Worm (Caenorhabditis elegans) whole organism, young adult: Measurements from ENCODE around the gene irld-51.

Experiments used
- B0261.1 ChIP-seq: sonication (generic microtip); optimal IDR thresholded peaks from 2 replicates; lab custom pipeline; 2016; ENCODE audit warnings: mild to moderate bottlenecking, missing genetic modification characterization, moderate library complexity, missing compliant biosample characterization
- B0336.3 ChIP-seq: fragments of 200-800 bp; sonication (Bioruptor generic); IDR thresholded peaks from 2 replicates; pipeline ENCODE4 v1.3.6; 2022; ENCODE audit warnings: missing genetic modification characterization, missing compliant biosample characterization
- C06A6.2 ChIP-seq: fragments of 200-800 bp; sonication (Bioruptor generic); conservative IDR thresholded peaks from 2 replicates; pipeline ENCODE4 v1.3.6; 2022; ENCODE audit warnings: missing genetic modification characterization, missing compliant biosample characterization
- F23B12.7 ChIP-seq: sonication (generic microtip); optimal IDR thresholded peaks from 2 replicates; lab custom pipeline; 2017; ENCODE audit warnings: missing genetic modification characterization, mild to moderate bottlenecking, missing compliant biosample characterization, antibody characterized with exemption, moderate library complexity; ENCODE audit not compliant: insufficient read depth
- F52B5.7 ChIP-seq: sonication (generic microtip); optimal IDR thresholded peaks from 2 replicates; lab custom pipeline; 2016; ENCODE audit warnings: mild to moderate bottlenecking, missing genetic modification characterization, missing compliant biosample characterization
- F55B11.4 ChIP-seq: sonication (generic microtip); optimal IDR thresholded peaks from 2 replicates; lab custom pipeline; 2016; ENCODE audit warnings: missing compliant biosample characterization, missing genetic modification characterization, borderline replicate concordance; ENCODE audit not compliant: insufficient read depth
- F57A8.1 ChIP-seq: fragments of 200-800 bp; sonication (Bioruptor generic); optimal IDR thresholded peaks from 2 replicates; lab custom pipeline; 2018; ENCODE audit warnings: mild to moderate bottlenecking, missing genetic modification characterization, moderate library complexity, missing compliant biosample characterization
- K11D2.4 ChIP-seq: fragments of 200-800 bp; sonication (Bioruptor generic); IDR thresholded peaks from 2 replicates; pipeline ENCODE4 v1.3.6; 2022; ENCODE audit warnings: missing genetic modification reagents, missing genetic modification characterization, missing compliant biosample characterization
- T26A5.8 ChIP-seq: sonication (generic microtip); optimal IDR thresholded peaks from 2 replicates; lab custom pipeline; 2016; ENCODE audit warnings: missing genetic modification characterization, missing compliant biosample characterization
- Y53F4B.3 ChIP-seq: fragments of 200-800 bp; sonication (Bioruptor generic); IDR thresholded peaks from 2 replicates; pipeline ENCODE4 v1.3.6; 2022; ENCODE audit warnings: missing genetic modification reagents, missing genetic modification characterization, missing compliant biosample characterization
- Y53G8AR.9 ChIP-seq: fragments of 200-800 bp; sonication (Bioruptor generic); conservative IDR thresholded peaks from 2 replicates; pipeline ENCODE4 v1.3.6; 2022; ENCODE audit warnings: missing genetic modification reagents, missing genetic modification characterization, missing compliant biosample characterization
- Y95B8A.8 ChIP-seq: fragments of 200-800 bp; sonication (Bioruptor generic); IDR thresholded peaks from 2 replicates; pipeline ENCODE4 v1.3.6; 2022; ENCODE audit warnings: missing genetic modification reagents, missing genetic modification characterization, missing compliant biosample characterization
- aptf-3 ChIP-seq: fragments of 200-800 bp; sonication (Bioruptor generic); IDR thresholded peaks from 2 replicates; pipeline ENCODE4 v1.3.6; 2022; ENCODE audit warnings: missing genetic modification characterization, missing compliant biosample characterization
- attf-6 ChIP-seq: fragments of 200-800 bp; sonication (Bioruptor generic); IDR thresholded peaks from 2 replicates; pipeline ENCODE4 v1.3.6; 2022; ENCODE audit warnings: missing genetic modification reagents, missing genetic modification characterization, missing compliant biosample characterization
- ccch-3 ChIP-seq: fragments of 200-800 bp; sonication (Bioruptor generic); optimal IDR thresholded peaks from 2 replicates; lab custom pipeline; 2018; ENCODE audit warnings: mild to moderate bottlenecking, missing genetic modification characterization, missing compliant biosample characterization
- ceh-40 ChIP-seq: fragments of 200-800 bp; sonication (Bioruptor generic); IDR thresholded peaks from 2 replicates; pipeline ENCODE4 v1.3.6; 2022; ENCODE audit warnings: missing genetic modification characterization, missing compliant biosample characterization
- ceh-58 ChIP-seq: fragments of 200-800 bp; sonication (Bioruptor generic); IDR thresholded peaks from 2 replicates; pipeline ENCODE4 v1.3.6; 2022; ENCODE audit warnings: missing genetic modification characterization, missing compliant biosample characterization
- dpff-1 ChIP-seq: sonication (generic microtip); optimal IDR thresholded peaks from 2 replicates; lab custom pipeline; 2017; ENCODE audit warnings: mild to moderate bottlenecking, missing genetic modification characterization, missing compliant biosample characterization
- efl-1 ChIP-seq: fragments of 150-350 bp; optimal IDR thresholded peaks from 2 replicates; lab custom pipeline; 2014; ENCODE audit warnings: missing biosample characterization, missing genetic modification reagents, missing genetic modification characterization
- egrh-3 ChIP-seq: fragments of 200-800 bp; sonication (Bioruptor generic); IDR thresholded peaks from 2 replicates; pipeline ENCODE4 v1.3.6; 2022; ENCODE audit warnings: missing genetic modification reagents, missing genetic modification characterization, missing compliant biosample characterization
- fkh-3 ChIP-seq: sonication (generic microtip); optimal IDR thresholded peaks from 2 replicates; lab custom pipeline; 2016; ENCODE audit warnings: mild to moderate bottlenecking, missing genetic modification characterization, missing compliant biosample characterization
- gei-17 ChIP-seq: fragments of 200-800 bp; sonication (Bioruptor generic); optimal IDR thresholded peaks from 2 replicates; lab custom pipeline; 2018; ENCODE audit warnings: mild to moderate bottlenecking, missing genetic modification characterization, missing compliant biosample characterization
- hmg-1.2 ChIP-seq: fragments of 200-800 bp; sonication (Bioruptor generic); IDR thresholded peaks from 2 replicates; pipeline ENCODE4 v1.3.6; 2022; ENCODE audit warnings: missing genetic modification reagents, missing genetic modification characterization, missing compliant biosample characterization
- hrde-1 ChIP-seq: sonication (generic microtip); optimal IDR thresholded peaks from 2 replicates; lab custom pipeline; 2016; ENCODE audit warnings: missing genetic modification characterization, mild to moderate bottlenecking, missing compliant biosample characterization, moderate library complexity, missing genotype, missing genetic modification reagents, borderline replicate concordance
- hsf-1 ChIP-seq: fragments of 200-800 bp; sonication (Bioruptor generic); IDR thresholded peaks from 2 replicates; pipeline ENCODE4 v1.3.6; 2022; ENCODE audit warnings: missing genetic modification reagents, missing genetic modification characterization, missing compliant biosample characterization
- lin-35 ChIP-seq, 3 experiments: fragments of 150-350 bp in 2 of 3; sonication (generic microtip) in 1 of 3; optimal IDR thresholded peaks; 2 replicates each; lab custom pipeline; 2014 to 2018; ENCODE audit warnings: missing biosample characterization in 3 of 3, missing genetic modification characterization in 3 of 3, missing genetic modification reagents in 3 of 3
- madf-3 ChIP-seq: fragments of 200-800 bp; sonication (Bioruptor generic); IDR thresholded peaks from 2 replicates; pipeline ENCODE4 v1.3.6; 2022; ENCODE audit warnings: missing genetic modification reagents, missing genetic modification characterization, missing compliant biosample characterization
- mcd-1 ChIP-seq: fragments of 200-800 bp; sonication (Bioruptor generic); IDR thresholded peaks from 2 replicates; pipeline ENCODE4 v1.3.6; 2022; ENCODE audit warnings: missing genetic modification reagents, missing genetic modification characterization, missing compliant biosample characterization
- nhr-80 ChIP-seq: sonication (generic microtip); optimal IDR thresholded peaks from 2 replicates; lab custom pipeline; 2016; ENCODE audit warnings: missing genetic modification characterization, missing compliant biosample characterization
- pbrm-1 ChIP-seq: fragments of 200-800 bp; sonication (Bioruptor generic); IDR thresholded peaks from 2 replicates; pipeline ENCODE4 v1.3.6; 2022; ENCODE audit warnings: missing genetic modification reagents, missing genetic modification characterization, missing compliant biosample characterization
- repo-1 ChIP-seq: sonication (generic microtip); optimal IDR thresholded peaks from 2 replicates; lab custom pipeline; 2017; ENCODE audit warnings: mild to moderate bottlenecking, missing genetic modification characterization, missing compliant biosample characterization
- snpc-1.1 ChIP-seq: sonication (generic microtip); optimal IDR thresholded peaks from 2 replicates; lab custom pipeline; 2017; ENCODE audit warnings: missing genetic modification characterization, mild to moderate bottlenecking, missing compliant biosample characterization, antibody characterized with exemption, moderate library complexity, missing genotype, missing genetic modification reagents; ENCODE audit not compliant: insufficient read depth
- snpc-1.3 ChIP-seq: sonication (generic microtip); optimal IDR thresholded peaks from 2 replicates; lab custom pipeline; 2017; ENCODE audit warnings: missing genetic modification characterization, mild to moderate bottlenecking, missing compliant biosample characterization, antibody characterized with exemption, moderate library complexity, missing genotype, missing genetic modification reagents; ENCODE audit not compliant: insufficient read depth
- somi-1 ChIP-seq: fragments of 200-800 bp; sonication (Bioruptor generic); optimal IDR thresholded peaks from 2 replicates; lab custom pipeline; 2018; ENCODE audit warnings: mild to moderate bottlenecking, missing genetic modification characterization, missing compliant biosample characterization
- tbp1 ChIP-seq: fragments of 200-800 bp; sonication (Bioruptor generic); optimal IDR thresholded peaks from 2 replicates; lab custom pipeline; 2018; ENCODE audit warnings: mild to moderate bottlenecking, missing genetic modification characterization, missing compliant biosample characterization
- unc-130 ChIP-seq: sonication (generic microtip); optimal IDR thresholded peaks from 2 replicates; lab custom pipeline; 2016; ENCODE audit warnings: missing genetic modification reagents, missing genetic modification characterization, missing compliant biosample characterization
- unc-62 ChIP-seq: fragments of 150-350 bp; optimal IDR thresholded peaks from 2 replicates; lab custom pipeline; 2014; ENCODE audit warnings: missing biosample characterization, missing genetic modification reagents, missing genetic modification characterization
- zfh-2 ChIP-seq: fragments of 200-800 bp; sonication (Bioruptor generic); conservative IDR thresholded peaks from 2 replicates; pipeline ENCODE4 v1.3.6; 2022; ENCODE audit warnings: missing genetic modification reagents, missing genetic modification characterization, missing compliant biosample characterization
- ztf-6 ChIP-seq: fragments of 200-800 bp; sonication (Bioruptor generic); IDR thresholded peaks from 2 replicates; pipeline ENCODE4 v1.3.6; 2022; ENCODE audit warnings: missing genetic modification reagents, missing genetic modification characterization, missing compliant biosample characterization

The irld-51 gene

DNA sequence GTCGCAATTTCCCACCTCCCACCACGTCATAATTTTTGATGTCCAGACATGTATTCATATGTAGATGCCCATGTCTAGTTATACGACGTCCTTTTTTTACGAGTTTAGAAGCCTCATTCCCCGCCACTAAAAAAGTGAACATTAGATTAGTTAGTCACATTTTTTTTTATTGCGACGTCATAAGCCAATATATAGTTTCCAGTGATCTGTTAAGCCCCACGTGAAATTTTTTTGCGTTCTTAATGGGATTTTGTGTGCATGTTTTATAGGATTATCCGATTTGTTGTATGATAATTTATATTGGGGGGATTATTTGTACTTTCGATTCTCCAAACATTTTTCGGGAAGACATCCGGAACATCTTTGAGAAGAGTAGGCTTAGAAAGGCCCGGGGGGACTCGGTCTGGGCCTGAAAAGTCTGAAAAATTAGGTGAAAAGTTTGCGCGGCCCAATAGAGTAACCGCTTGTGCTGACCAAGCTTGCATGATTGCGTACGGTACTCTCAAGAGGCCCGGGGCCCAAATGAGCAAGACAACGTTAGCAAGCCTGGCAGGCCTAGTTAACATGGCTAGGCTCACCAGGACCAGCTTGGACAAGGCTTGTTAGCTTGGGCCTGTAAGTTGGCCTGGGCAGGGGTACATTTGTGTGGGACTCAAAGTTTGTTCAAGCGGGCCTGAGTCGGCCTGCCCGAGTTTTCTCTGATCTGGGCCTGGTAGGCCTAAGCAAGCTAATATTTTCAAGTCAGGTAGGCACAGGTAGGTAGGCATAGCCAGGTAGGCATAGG lies 12.9 kb upstream of the irld-51 start:
- TF ChIP-seq zfh-2 (GFP tag; lab: Robert Waterston, UW) (peak; percentile 50; the same call in 1 of the 2 replicates), tbp1 (GFP tag; lab: Kevin White, UChicago) (no peak)

DNA sequence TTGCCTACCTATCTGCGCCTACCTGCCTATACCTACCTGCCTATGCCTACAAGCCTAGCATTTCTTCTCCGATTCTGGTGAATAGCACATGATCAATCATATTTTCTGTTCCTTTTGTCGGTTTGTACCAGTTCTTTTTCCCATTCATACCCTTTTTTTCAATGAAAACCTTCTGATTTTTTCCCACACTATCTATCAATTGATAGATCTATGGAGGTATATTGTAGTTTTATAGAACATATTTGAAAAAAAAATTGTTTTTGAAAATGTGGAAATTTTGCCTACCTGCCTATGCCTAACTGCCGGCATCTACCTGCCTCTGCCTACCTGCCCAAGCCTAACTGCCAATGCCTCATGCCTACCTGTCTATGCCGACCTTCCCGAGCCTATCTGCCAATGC lies 11.1 kb upstream of the irld-51 start:
- TF ChIP-seq ccch-3 (no peak), F57A8.1 (GFP tag; lab: Kevin White, UChicago) (no peak), zfh-2 (GFP tag; lab: Robert Waterston, UW) (0 out of 2 replicates have a peak, but pooled peaks have one; percentile 15)

DNA sequence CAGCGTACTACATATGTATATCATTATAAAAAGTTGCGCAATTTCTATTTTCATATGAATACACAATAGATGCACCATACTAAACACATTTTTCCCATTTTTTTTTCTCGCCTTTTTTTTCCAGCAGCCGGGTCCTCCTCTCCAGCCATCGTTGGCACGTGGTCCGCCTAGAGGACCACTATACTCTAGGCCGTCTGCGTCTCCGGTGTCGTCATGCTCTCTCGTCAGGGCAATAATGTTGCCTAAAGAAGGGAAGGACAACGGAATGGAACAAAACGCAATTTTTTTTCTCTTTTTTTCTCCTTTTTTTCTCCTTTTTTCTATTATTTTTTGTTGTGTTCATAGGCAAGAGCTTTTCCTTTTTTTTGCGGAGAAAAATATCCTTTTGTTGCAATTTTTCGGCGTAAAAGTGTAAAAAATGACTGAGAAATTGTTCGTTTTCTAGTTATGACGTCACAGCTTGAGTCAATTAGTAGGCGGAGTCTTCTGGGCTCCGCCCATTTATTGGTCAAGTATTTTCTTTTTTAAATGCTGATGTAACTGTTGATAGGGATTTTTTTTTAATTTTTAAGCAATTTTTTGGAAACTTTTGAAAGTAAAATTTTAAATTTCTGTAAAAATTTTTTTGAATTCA lies 10.1 kb upstream of the irld-51 start:
- TF ChIP-seq fkh-3 (no peak), Y95B8A.8 (GFP tag; lab: Robert Waterston, UW) (no peak), hmg-1.2 (peak; percentile 40; the same call in 1 of the 2 replicates), egrh-3 (GFP tag; lab: Robert Waterston, UW) (no peak), mcd-1 (0 out of 2 replicates have a peak, but pooled peaks have one; percentile 8), dpff-1 (tag; lab: Kevin White, UChicago) (no peak), ztf-6 (GFP tag; lab: Robert Waterston, UW) (no peak), pbrm-1 (GFP tag; lab: Robert Waterston, UW) (no peak), Y53G8AR.9 (GFP tag; lab: Robert Waterston, UW) (no peak), unc-62 (GFP tag; lab: Kevin White, UChicago) (no peak), zfh-2 (GFP tag; lab: Robert Waterston, UW) (peak; percentile 76), madf-3 (GFP tag; lab: Robert Waterston, UW) (no peak), nhr-80 (tag; lab: Kevin White, UChicago) (no peak), unc-130 (GFP tag; lab: Kevin White, UChicago) (no peak)

DNA sequence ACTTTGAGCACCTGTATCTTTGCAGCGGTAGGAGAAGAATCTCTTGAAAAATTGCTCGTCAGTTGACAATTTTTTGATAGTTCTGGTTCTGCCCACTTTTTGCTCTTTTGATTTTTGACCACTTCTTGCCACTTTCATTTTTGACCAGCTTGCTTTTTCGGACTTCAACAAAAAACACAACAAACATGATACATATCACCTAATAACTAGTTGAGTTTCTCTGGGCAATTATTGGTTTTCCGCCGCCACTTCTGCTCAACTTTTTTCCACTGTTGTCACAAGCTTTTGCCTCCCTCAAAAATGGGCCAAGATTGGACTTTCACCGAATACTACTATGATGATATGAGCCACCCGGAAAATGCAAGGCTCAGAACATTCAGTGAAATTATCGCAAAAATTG lies 5.8 kb upstream of the irld-51 start, which contains the start of gene srw-60:
srw-60 (plus strand) TSS at position 301 of the 400 bp plus-strand sequence.
- TF ChIP-seq repo-1 (tag; lab: Kevin White, UChicago) (no peak), K11D2.4 (GFP tag; lab: Robert Waterston, UW) (no peak), F55B11.4 (no peak), hrde-1 (tag; lab: Kevin White, UChicago) (no peak), Y53F4B.3 (GFP tag; lab: Robert Waterston, UW) (no peak), ceh-58 (GFP tag; lab: Robert Waterston, UW) (0 out of 2 replicates have a peak, but pooled peaks have one; percentile 23)
- TF ChIP-seq, all 124 proteins: peak for 1

DNA sequence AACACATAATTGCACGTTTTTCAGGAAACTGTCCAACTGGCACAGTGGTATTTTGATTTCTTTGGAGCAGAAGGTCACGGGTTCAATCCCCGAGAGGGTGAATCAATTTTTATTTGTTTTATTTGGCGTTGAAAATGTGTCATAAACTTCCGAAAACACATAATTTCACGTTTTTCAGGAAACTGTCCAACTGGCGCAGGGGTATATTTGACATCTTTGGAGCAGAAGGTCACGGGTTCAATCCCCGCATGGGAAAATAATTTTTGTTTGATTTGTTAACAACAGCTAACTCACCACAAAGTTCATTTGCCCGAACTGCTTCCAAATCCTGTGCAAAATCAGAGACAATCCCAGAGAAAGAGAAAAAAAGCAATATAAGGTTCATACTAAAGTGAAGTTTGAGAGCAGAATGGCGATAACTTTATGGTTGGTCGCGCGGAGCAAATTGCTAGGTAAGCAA lies 3.2 kb upstream of the irld-51 start, which contains the start of gene irld-48:
irld-48 (plus strand) TSS at position 410 of the 460 bp plus-strand sequence.
- no peak for TF ChIP-seq somi-1 (GFP tag; lab: Kevin White, UChicago)
- TF ChIP-seq hsf-1 = no peak
- TF ChIP-seq F52B5.7 (tag; lab: Kevin White, UChicago) = no peak
- peak; percentile 34 for TF ChIP-seq B0261.1 (tag; lab: Kevin White, UChicago)
- TF ChIP-seq zfh-2 (GFP tag; lab: Robert Waterston, UW) = no peak
- TF ChIP-seq C06A6.2 (GFP tag; lab: Robert Waterston, UW) = no peak
- no peak for TF ChIP-seq efl-1 (GFP tag; lab: Kevin White, UChicago)
- TF ChIP-seq snpc-1.1 (tag; lab: Kevin White, UChicago) = no peak
- TF ChIP-seq T26A5.8 (tag; lab: Kevin White, UChicago) = no peak
- no peak for TF ChIP-seq madf-3 (GFP tag; lab: Robert Waterston, UW)
- no peak for TF ChIP-seq aptf-3
- TF ChIP-seq snpc-1.3 (tag; lab: Kevin White, UChicago) = no peak
- no peak for TF ChIP-seq F57A8.1 (GFP tag; lab: Kevin White, UChicago)
- TF ChIP-seq gei-17 (GFP tag; lab: Kevin White, UChicago) = no peak
- no peak for TF ChIP-seq B0336.3
- TF ChIP-seq F23B12.7 = no peak
- TF ChIP-seq attf-6 (GFP tag; lab: Robert Waterston, UW) = no peak
- TF ChIP-seq ceh-40 = no peak
- TF ChIP-seq lin-35 (GFP tag; optimal IDR thresholded peaks at IDR 0.05; lab: Kevin White, UChicago) = no peak
